Fruit fly (Drosophila melanogaster) whole organism, embryonic: ENCODE measurements around the gene Cfp1.

ENCODE experiments used
- Aef1 ChIP-seq: fragments of 200-800 bp; sonication (Bioruptor generic); IDR thresholded peaks from 3 replicates; pipeline ENCODE4 v1.3.6; 2022; ENCODE audit warnings: missing biosample characterization, missing genetic modification characterization
- Asciz ChIP-seq: fragments of 200-800 bp; sonication (Bioruptor generic); optimal IDR thresholded peaks from 2 replicates; lab custom pipeline; 2017; ENCODE audit warnings: missing biosample characterization, mild to moderate bottlenecking, missing genetic modification characterization, missing genetic modification reagents
- B-H2 ChIP-seq: fragments of 200-800 bp; sonication (Bioruptor generic); optimal IDR thresholded peaks from 2 replicates; lab custom pipeline; 2018; ENCODE audit warnings: missing biosample characterization, mild to moderate bottlenecking, missing genetic modification characterization
- Bgb ChIP-seq: fragments of 200-800 bp; sonication (Bioruptor generic); IDR thresholded peaks from 2 replicates; pipeline ENCODE4 v1.3.6; 2022; ENCODE audit warnings: missing biosample characterization, missing genetic modification characterization; ENCODE audit not compliant: partially characterized antibody
- BtbVII ChIP-seq: fragments of 200-800 bp; sonication (Bioruptor generic); optimal IDR thresholded peaks from 3 replicates; lab custom pipeline; 2017; ENCODE audit warnings: missing biosample characterization, mild to moderate bottlenecking, missing genetic modification characterization
- CG12236 ChIP-seq: fragments of 200-800 bp; sonication (Bioruptor generic); optimal IDR thresholded peaks from 2 replicates; lab custom pipeline; 2016; ENCODE audit warnings: missing biosample characterization, missing genetic modification characterization
- CG14710 ChIP-seq: fragments of 200-800 bp; sonication (Bioruptor generic); optimal IDR thresholded peaks from 3 replicates; lab custom pipeline; 2019; ENCODE audit warnings: missing biosample characterization, mild to moderate bottlenecking, missing genetic modification characterization, moderate library complexity
- CG2875 ChIP-seq: fragments of 200-800 bp; sonication (Bioruptor generic); optimal IDR thresholded peaks from 2 replicates; lab custom pipeline; 2017; ENCODE audit warnings: missing biosample characterization, mild to moderate bottlenecking, missing genetic modification characterization, missing genetic modification reagents
- CG30403 ChIP-seq: fragments of 200-800 bp; sonication (Bioruptor generic); optimal IDR thresholded peaks from 3 replicates; lab custom pipeline; 2016; ENCODE audit warnings: missing biosample characterization, missing genetic modification characterization
- CG3995 ChIP-seq: fragments of 200-800 bp; sonication (Bioruptor generic); optimal IDR thresholded peaks from 3 replicates; lab custom pipeline; 2016; ENCODE audit warnings: missing biosample characterization, missing genetic modification characterization
- CG4617 ChIP-seq: fragments of 200-800 bp; sonication (Bioruptor generic); optimal IDR thresholded peaks from 3 replicates; lab custom pipeline; 2016; ENCODE audit warnings: missing biosample characterization, missing genetic modification characterization, borderline replicate concordance
- CG6813 ChIP-seq: fragments of 200-800 bp; sonication (Bioruptor generic); optimal IDR thresholded peaks from 2 replicates; lab custom pipeline; 2017; ENCODE audit warnings: missing biosample characterization, missing genetic modification characterization, mild to moderate bottlenecking, moderate library complexity, missing genetic modification reagents
- CG9437 ChIP-seq: fragments of 200-800 bp; sonication (Bioruptor generic); optimal IDR thresholded peaks from 2 replicates; lab custom pipeline; 2018; ENCODE audit warnings: missing biosample characterization, mild to moderate bottlenecking, missing genetic modification characterization
- CoRest ChIP-seq: fragments of 200-800 bp; sonication (Bioruptor generic); optimal IDR thresholded peaks from 3 replicates; lab custom pipeline; 2018; ENCODE audit warnings: missing biosample characterization, mild to moderate bottlenecking, missing genetic modification characterization, moderate library complexity
- D ChIP-seq, 2 experiments: fragments of 200-800 bp in 1 of 2; fragments of >200 bp in 1 of 2; sonication (Bioruptor generic) in 1 of 2; optimal IDR thresholded peaks; 2 replicates in 1 of 2; 3 replicates in 1 of 2; lab custom pipeline; 2017; ENCODE audit warnings: mild to moderate bottlenecking in 1 of 2, missing biosample characterization in 1 of 2, missing genetic modification characterization in 1 of 2, missing genetic modification reagents in 1 of 2
- Deaf1 ChIP-seq: fragments of 200-800 bp; optimal IDR thresholded peaks from 3 replicates; lab custom pipeline; 2019; ENCODE audit warnings: missing biosample characterization, mild to moderate bottlenecking, missing genetic modification characterization, moderate library complexity
- Doc2 ChIP-seq: fragments of 200-800 bp; sonication (Bioruptor generic); IDR thresholded peaks from 2 replicates; pipeline ENCODE4 v1.3.6; 2022; ENCODE audit warnings: missing biosample characterization, missing genetic modification characterization
- Elba2 ChIP-seq: fragments of 200-800 bp; sonication (Bioruptor generic); optimal IDR thresholded peaks from 3 replicates; lab custom pipeline; 2016; ENCODE audit warnings: missing biosample characterization, missing genetic modification characterization
- HmgZ ChIP-seq: fragments of 200-800 bp; sonication (Bioruptor generic); optimal IDR thresholded peaks from 2 replicates; lab custom pipeline; 2018; ENCODE audit warnings: missing biosample characterization, mild to moderate bottlenecking, missing genetic modification characterization
- Lhr ChIP-seq: fragments of 200-800 bp; sonication (Bioruptor generic); optimal IDR thresholded peaks from 3 replicates; lab custom pipeline; 2017; ENCODE audit warnings: mild to moderate bottlenecking, missing biosample characterization, missing genetic modification reagents, missing genetic modification characterization
- MBD-R2 ChIP-seq: fragments of 200-800 bp; sonication (Bioruptor generic); IDR thresholded peaks from 2 replicates; pipeline ENCODE4 v1.3.6; 2022; ENCODE audit warnings: missing biosample characterization, missing genetic modification characterization
- Med ChIP-seq: fragments of 200-800 bp; sonication (Bioruptor generic); peaks from one replicate; lab custom pipeline; 2016; ENCODE audit warnings: missing biosample characterization, missing genetic modification characterization, mild to moderate bottlenecking, inconsistent platforms, moderate library complexity
- Meics ChIP-seq: fragments of 200-800 bp; sonication (Bioruptor generic); optimal IDR thresholded peaks from 2 replicates; lab custom pipeline; 2017; ENCODE audit warnings: missing biosample characterization, mild to moderate bottlenecking, missing genetic modification characterization
- NK7.1 ChIP-seq: fragments of 200-800 bp; sonication (Bioruptor generic); optimal IDR thresholded peaks from 3 replicates; lab custom pipeline; 2016; ENCODE audit warnings: missing biosample characterization, missing genetic modification characterization
- Nf-YC ChIP-seq: fragments of 200-800 bp; optimal IDR thresholded peaks from 3 replicates; lab custom pipeline; 2019; ENCODE audit warnings: missing biosample characterization, mild to moderate bottlenecking, missing genetic modification characterization, moderate library complexity
- Scr ChIP-seq: fragments of 200-800 bp; sonication (Bioruptor generic); IDR thresholded peaks from 2 replicates; pipeline ENCODE4 v1.3.6; 2022; ENCODE audit warnings: missing biosample characterization, missing genetic modification characterization; ENCODE audit not compliant: partially characterized antibody
- YL-1 ChIP-seq: fragments of 200-800 bp; sonication (Bioruptor generic); optimal IDR thresholded peaks from 3 replicates; lab custom pipeline; 2017; ENCODE audit warnings: missing biosample characterization, mild to moderate bottlenecking, missing genetic modification characterization
- al ChIP-seq: fragments of 200-800 bp; sonication (Bioruptor generic); IDR thresholded peaks from 2 replicates; pipeline ENCODE4 v1.3.6; 2022; ENCODE audit warnings: missing biosample characterization, missing genetic modification characterization
- crol ChIP-seq: fragments of 200-800 bp; sonication (Bioruptor generic); IDR thresholded peaks from 2 replicates; pipeline ENCODE4 v1.3.6; 2022; ENCODE audit warnings: missing biosample characterization, missing genetic modification characterization
- gfzf ChIP-seq: fragments of 200-800 bp; sonication (Bioruptor generic); optimal IDR thresholded peaks from 2 replicates; lab custom pipeline; 2016; ENCODE audit warnings: missing biosample characterization, mild to moderate bottlenecking, missing genetic modification characterization, moderate library complexity
- ham ChIP-seq: fragments of 200-800 bp; sonication (Bioruptor generic); IDR thresholded peaks from 2 replicates; pipeline ENCODE4 v1.3.6; 2022; ENCODE audit warnings: missing biosample characterization, missing genetic modification characterization
- hkb ChIP-seq, 2 experiments: fragments of 200-800 bp in 1 of 2; fragments of >200 bp in 1 of 2; sonication (Bioruptor generic) in 1 of 2; IDR thresholded peaks in 1 of 2; optimal IDR thresholded peaks in 1 of 2; 2 replicates each; pipeline versions ENCODE4 v1.3.6 to Lab custom; 2017 to 2022; ENCODE audit warnings: missing biosample characterization in 1 of 2, missing genetic modification characterization in 1 of 2
- ken ChIP-seq: fragments of 200-800 bp; sonication (Bioruptor generic); IDR thresholded peaks from 3 replicates; pipeline ENCODE4 v1.3.6; 2022; ENCODE audit warnings: missing biosample characterization, missing genetic modification characterization
- knrl ChIP-seq: fragments of 200-800 bp; sonication (Bioruptor generic); IDR thresholded peaks from 3 replicates; pipeline ENCODE4 v1.3.6; 2022; ENCODE audit warnings: missing biosample characterization, missing genetic modification characterization; ENCODE audit not compliant: partially characterized antibody
- lab ChIP-seq: fragments of 200-800 bp; sonication (Bioruptor generic); optimal IDR thresholded peaks from 3 replicates; lab custom pipeline; 2017; ENCODE audit warnings: missing biosample characterization, missing genetic modification characterization, mild to moderate bottlenecking, moderate library complexity, missing genetic modification reagents
- lola ChIP-seq, 3 experiments: fragments of >200 bp in 2 of 3; fragments of 200-800 bp in 1 of 3; sonication (Bioruptor generic) in 1 of 3; optimal IDR thresholded peaks; 2 replicates each; lab custom pipeline; 2017 to 2019; ENCODE audit warnings: missing biosample characterization in 3 of 3, missing genetic modification characterization in 3 of 3, mild to moderate bottlenecking in 1 of 3, moderate library complexity in 1 of 3
- mld ChIP-seq: fragments of 200-800 bp; sonication (Bioruptor generic); IDR thresholded peaks from 3 replicates; pipeline ENCODE4 v1.3.6; 2022; ENCODE audit warnings: missing biosample characterization, missing genetic modification characterization; ENCODE audit not compliant: partially characterized antibody
- nerfin-1 ChIP-seq: fragments of 200-800 bp; sonication (Bioruptor generic); optimal IDR thresholded peaks from 3 replicates; lab custom pipeline; 2019; ENCODE audit warnings: missing biosample characterization, mild to moderate bottlenecking, missing genetic modification characterization, moderate library complexity
- nmo ChIP-seq: fragments of 200-800 bp; sonication (Bioruptor generic); optimal IDR thresholded peaks from 2 replicates; lab custom pipeline; 2018; ENCODE audit warnings: missing biosample characterization, mild to moderate bottlenecking, missing genetic modification characterization, moderate library complexity
- rib ChIP-seq: fragments of 200-800 bp; sonication (Bioruptor generic); IDR thresholded peaks from 2 replicates; pipeline ENCODE4 v1.3.6; 2022; ENCODE audit warnings: missing biosample characterization, missing genetic modification characterization
- stc ChIP-seq: fragments of 200-800 bp; sonication (Bioruptor generic); IDR thresholded peaks from 2 replicates; pipeline ENCODE4 v1.3.6; 2022; ENCODE audit warnings: missing biosample characterization, missing genetic modification characterization
- stwl ChIP-seq: fragments of 200-800 bp; sonication (Bioruptor generic); optimal IDR thresholded peaks from 3 replicates; lab custom pipeline; 2018; ENCODE audit warnings: missing biosample characterization, mild to moderate bottlenecking, missing genetic modification characterization, moderate library complexity
- sug ChIP-seq: fragments of 200-800 bp; optimal IDR thresholded peaks from 2 replicates; lab custom pipeline; 2019; ENCODE audit warnings: missing biosample characterization, mild to moderate bottlenecking, missing genetic modification characterization, moderate library complexity
- tll ChIP-seq, 2 experiments: fragments of 200-800 bp in 1 of 2; fragments of >200 bp in 1 of 2; sonication (Bioruptor generic) in 1 of 2; optimal IDR thresholded peaks; 2 replicates each; lab custom pipeline; 2017 to 2019; ENCODE audit warnings: missing biosample characterization in 2 of 2, missing genetic modification characterization in 2 of 2, mild to moderate bottlenecking in 1 of 2, moderate library complexity in 1 of 2
- ttk ChIP-seq: fragments of 200-800 bp; sonication (Bioruptor generic); IDR thresholded peaks from 2 replicates; pipeline ENCODE4 v2.1.2; 2022; ENCODE audit warnings: missing biosample characterization, missing genetic modification characterization

Cfp1 gene

dm6 chrX:9248040-9248439, 24.7 kb downstream of the Cfp1 start (continued):
- TF ChIP-seq CoRest (tag; lab: Kevin White, UChicago) (no peak), Doc2 (GFP tag; lab: Robert Waterston, UW) (no peak), B-H2 (no peak), Asciz (GFP tag; lab: Kevin White, UChicago) (no peak), NK7.1 (GFP tag; lab: Kevin White, UChicago) (no peak), al (GFP tag; lab: Robert Waterston, UW) (no peak), BtbVII (GFP tag; lab: Kevin White, UChicago) (no peak)

- TF ChIP-seq rib (GFP tag; lab: Robert Waterston, UW) (0 out of 2 replicates have a peak, but pooled peaks have one; percentile 41), CG2875 (GFP tag; lab: Kevin White, UChicago) (no peak), tll (GFP tag; optimal IDR thresholded peaks at IDR 0.05; lab: Kevin White, UChicago) (no peak), Scr (GFP tag; lab: Robert Waterston, UW) (peak; percentile 33; the same call in 1 of the 2 replicates), MBD-R2 (GFP tag; lab: Robert Waterston, UW) (peak; percentile 57; the same call in 1 of the 2 replicates), CG3995 (GFP tag; lab: Kevin White, UChicago) (peak; percentile 37), CG9437 (GFP tag; lab: Kevin White, UChicago) (no peak), ken (GFP tag; lab: Robert Waterston, UW) (no peak), hkb (optimal IDR thresholded peaks at IDR 0.05; lab: Kevin White, UChicago) (peak; percentile 60), hkb (GFP tag; IDR thresholded peaks at IDR 0.05; lab: Robert Waterston, UW) (no peak), CG30403 (GFP tag; lab: Kevin White, UChicago) (no peak), Nf-YC (tag; lab: Kevin White, UChicago) (peak; percentile 14), Bgb (GFP tag; lab: Robert Waterston, UW) (no peak), sug (tag; lab: Kevin White, UChicago) (peak; percentile 5), CG4617 (GFP tag; lab: Kevin White, UChicago) (peak; percentile 62), stc (GFP tag; lab: Robert Waterston, UW) (no peak), YL-1 (GFP tag; lab: Kevin White, UChicago) (peak; percentile 43), Elba2 (GFP tag; lab: Kevin White, UChicago) (peak; percentile 7), gfzf (peak; percentile 87), knrl (GFP tag; lab: Robert Waterston, UW) (0 out of 3 replicates have a peak, but pooled peaks have one; percentile 10), crol (GFP tag; lab: Robert Waterston, UW) (peak; percentile 99), Asciz (GFP tag; lab: Kevin White, UChicago) (no peak), HmgZ (tag; lab: Kevin White, UChicago) (peak; percentile 9), CG12236 (GFP tag; lab: Kevin White, UChicago) (no peak), nerfin-1 (tag; lab: Kevin White, UChicago) (peak; percentile 36), CG14710 (tag; lab: Kevin White, UChicago) (peak; percentile 30), lab (no peak), stwl (tag; lab: Kevin White, UChicago) (peak; percentile 18), mld (GFP tag; lab: Robert Waterston, UW) (no peak), ttk (GFP tag; lab: Robert Waterston, UW) (no peak), nmo (GFP tag; lab: Kevin White, UChicago) (peak; percentile 20), D (optimal IDR thresholded peaks at IDR 0.05; lab: Kevin White, UChicago) (no peak), D (GFP tag; optimal IDR thresholded peaks at IDR 0.05; lab: Kevin White, UChicago) (no peak), NK7.1 (GFP tag; lab: Kevin White, UChicago) (no peak), Lhr (GFP tag; lab: Kevin White, UChicago) (peak; percentile 24), Meics (GFP tag; lab: Kevin White, UChicago) (no peak), ham (GFP tag; lab: Robert Waterston, UW) (no peak), Med (GFP tag; lab: Kevin White, UChicago) (peak; percentile 57), CG6813 (no peak), lola (GFP tag; optimal IDR thresholded peaks at IDR 0.05; lab: Kevin White, UChicago) (no peak), Aef1 (GFP tag; lab: Robert Waterston, UW) (0 out of 3 replicates have a peak, but pooled peaks have one; percentile 30), Deaf1 (tag; lab: Kevin White, UChicago) (no peak)
Measured at dm6 chrX:9247171-9247783, 25.5 kb downstream of the Cfp1 start, which contains the start of the genes amx and Dsor1. TSS of gene amx (minus strand) at chrX:9247336. TSS of gene Dsor1 (plus strand) at chrX:9247342.
